Fruit fly (Drosophila melanogaster) Kc167 (cell line): ENCODE data around the gene mgl.

ENCODE experiments used
- Myc ChIP-seq: fragments of >200 bp; optimal IDR thresholded peaks from 2 replicates; lab custom pipeline; 2017; ENCODE audit warnings: missing external identifiers
- h ChIP-seq: fragments of >200 bp; optimal IDR thresholded peaks from 3 replicates; lab custom pipeline; 2018; ENCODE audit warnings: missing external identifiers

dm6 chrX:9467066-9467465, 32.9 kb downstream of the mgl start:
- no peak for TF ChIP-seq h
- no peak for TF ChIP-seq Myc (lab: Kevin White, UChicago)
